Fruit fly (Drosophila melanogaster): Measurements from ENCODE around the gene stg.
A peak's percentile ranks its signal among the peaks of the same experiment; 100 is the strongest.

The stg gene

DNA sequence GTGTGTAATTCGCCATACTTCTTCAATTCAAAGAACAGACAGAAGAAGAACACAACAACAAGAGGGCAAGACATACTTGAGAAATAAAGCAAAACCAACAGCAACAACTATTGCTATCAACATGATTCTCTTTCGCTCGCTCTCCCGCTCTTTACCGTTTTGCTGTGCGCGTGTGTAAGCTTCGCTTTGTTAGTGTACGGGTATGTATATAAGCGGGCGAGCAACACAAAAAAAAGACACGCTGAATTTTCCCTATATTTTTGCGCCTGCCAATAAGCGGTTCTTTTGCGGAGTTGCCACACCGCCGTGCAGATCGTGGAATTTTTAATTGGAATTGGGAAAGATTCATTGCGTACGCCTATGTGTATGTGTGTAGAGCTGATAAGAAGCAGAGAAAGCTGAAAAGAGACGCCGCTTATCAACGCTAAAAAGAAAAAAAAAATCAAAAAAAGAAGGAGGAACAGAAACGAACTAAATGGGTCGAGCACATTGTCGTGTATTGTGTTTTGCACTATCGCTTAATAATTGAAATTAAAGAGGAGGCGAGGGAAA lies 40.5 kb downstream of the stg start:
- TF ChIP-seq dl (GFP tag; optimal IDR thresholded peaks at IDR 0.05; ENCODE audit: insufficient read depth in 1 of 2, partially characterized antibody in 2 of 2): peak; percentile 67 to 70
- peak; percentile 70 for TF ChIP-seq brk (GFP tag; optimal IDR thresholded peaks at IDR 0.05)
- TF ChIP-seq GATAd (GFP tag; optimal IDR thresholded peaks at IDR 0.05): no peak
- TF ChIP-seq fru (GFP tag; optimal IDR thresholded peaks at IDR 0.05): peak; percentile 4
- no peak for TF ChIP-seq Dfd (GFP tag; optimal IDR thresholded peaks at IDR 0.05)
- TF ChIP-seq Myc (optimal IDR thresholded peaks at IDR 0.05): no peak
- no peak for TF ChIP-seq ey (GFP tag; optimal IDR thresholded peaks at IDR 0.05)
- TF ChIP-seq foxo (GFP tag; optimal IDR thresholded peaks at IDR 0.05): peak; percentile 21 to 57
- TF ChIP-seq rgr (GFP tag; optimal IDR thresholded peaks at IDR 0.05): peak; percentile 31
- no peak for TF ChIP-seq dmrt93B (GFP tag; optimal IDR thresholded peaks at IDR 0.05)
- no peak for TF ChIP-seq Abd-B (GFP tag; optimal IDR thresholded peaks at IDR 0.05)
- peak; percentile 59 for TF ChIP-seq psq (GFP tag; optimal IDR thresholded peaks at IDR 0.05)
- no peak for TF ChIP-seq Hr83 (GFP tag; optimal IDR thresholded peaks at IDR 0.05; ENCODE audit: poor library complexity, severe bottlenecking)
- peak; percentile 63 for TF ChIP-seq sage (GFP tag; optimal IDR thresholded peaks at IDR 0.05)
- no peak for TF ChIP-seq woc (GFP tag; optimal IDR thresholded peaks at IDR 0.05)
- peak; percentile 61 for TF ChIP-seq h (GFP tag; optimal IDR thresholded peaks at IDR 0.05)
- TF ChIP-seq jim (GFP tag; optimal IDR thresholded peaks at IDR 0.05): peak; percentile 4
- no peak for TF ChIP-seq tai (GFP tag; optimal IDR thresholded peaks at IDR 0.05)
- no peak for TF ChIP-seq usp (GFP tag; optimal IDR thresholded peaks at IDR 0.05)
- no peak for TF ChIP-seq pan (optimal IDR thresholded peaks at IDR 0.05)
- TF ChIP-seq dsf (GFP tag; optimal IDR thresholded peaks at IDR 0.05; ENCODE audit: borderline replicate concordance): no peak
- TF ChIP-seq br (GFP tag; optimal IDR thresholded peaks at IDR 0.05): peak; percentile 46
- no peak for TF ChIP-seq Jra (GFP tag; optimal IDR thresholded peaks at IDR 0.05)
- TF ChIP-seq OdsH (GFP tag; optimal IDR thresholded peaks at IDR 0.05): peak; percentile 24
- TF ChIP-seq CrebA (GFP tag; optimal IDR thresholded peaks at IDR 0.05; ENCODE audit: borderline replicate concordance): no peak
- no peak for TF ChIP-seq Mio (GFP tag; optimal IDR thresholded peaks at IDR 0.05)
- no peak for TF ChIP-seq sv (GFP tag; optimal IDR thresholded peaks at IDR 0.05)
- TF ChIP-seq Sp1 (GFP tag; optimal IDR thresholded peaks at IDR 0.05): peak; percentile 37
- no peak for TF ChIP-seq Hr78 (GFP tag; optimal IDR thresholded peaks at IDR 0.05)
- no peak for TF ChIP-seq CG32264 (GFP tag; optimal IDR thresholded peaks at IDR 0.05)
- TF ChIP-seq CG9705 (GFP tag; optimal IDR thresholded peaks at IDR 0.05): no peak
- TF ChIP-seq Rel (GFP tag; optimal IDR thresholded peaks at IDR 0.05): no peak
- peak; percentile 76 for TF ChIP-seq Rel (tag; optimal IDR thresholded peaks at IDR 0.05)
- TF ChIP-seq Hnf4 (GFP tag; optimal IDR thresholded peaks at IDR 0.05): peak; percentile 34
- TF ChIP-seq lola (GFP tag; optimal IDR thresholded peaks at IDR 0.05): no peak
- TF ChIP-seq N (GFP tag; optimal IDR thresholded peaks at IDR 0.05): no peak
- peak; percentile 74 for TF ChIP-seq Dif (GFP tag; optimal IDR thresholded peaks at IDR 0.05; ENCODE audit: partially characterized antibody)
- no peak for TF ChIP-seq Vsx2 (GFP tag; optimal IDR thresholded peaks at IDR 0.05; ENCODE audit: partially characterized antibody)
- peak; percentile 6 for TF ChIP-seq HLH106 (tag; optimal IDR thresholded peaks at IDR 0.05)

DNA sequence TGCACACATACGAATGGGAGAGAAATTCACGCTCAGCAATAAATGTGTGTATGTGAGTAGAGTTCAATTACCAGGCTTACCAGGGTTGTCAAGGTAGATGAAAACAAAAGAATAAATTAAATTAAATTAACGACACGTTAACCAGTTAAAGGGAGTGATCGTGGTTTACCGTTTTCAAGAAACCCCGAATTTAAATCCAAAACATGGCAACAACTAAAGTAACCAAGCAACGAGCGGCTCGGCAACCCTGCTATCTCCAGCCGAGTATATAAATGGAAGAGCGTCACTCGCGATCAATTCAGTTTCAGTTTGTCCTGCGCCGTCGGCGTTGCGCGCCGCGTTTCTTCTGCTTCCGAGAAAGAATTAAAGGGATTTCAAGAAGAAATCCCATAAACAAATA lies 41.3 kb downstream of the stg start:
- TF ChIP-seq dmrt93B (GFP tag; optimal IDR thresholded peaks at IDR 0.05) (peak; percentile 99), lola (GFP tag; optimal IDR thresholded peaks at IDR 0.05) (no peak), HLH106 (tag; optimal IDR thresholded peaks at IDR 0.05) (peak; percentile 100), woc (GFP tag; optimal IDR thresholded peaks at IDR 0.05) (peak; percentile 99), Vsx2 (GFP tag; optimal IDR thresholded peaks at IDR 0.05; ENCODE audit: partially characterized antibody) (no peak), usp (GFP tag; optimal IDR thresholded peaks at IDR 0.05) (no peak), ey (GFP tag; optimal IDR thresholded peaks at IDR 0.05) (peak; percentile 100), Hr78 (GFP tag; optimal IDR thresholded peaks at IDR 0.05) (no peak), h (GFP tag; optimal IDR thresholded peaks at IDR 0.05) (peak; percentile 100), fru (GFP tag; optimal IDR thresholded peaks at IDR 0.05) (peak; percentile 100), OdsH (GFP tag; optimal IDR thresholded peaks at IDR 0.05) (peak; percentile 100), psq (GFP tag; optimal IDR thresholded peaks at IDR 0.05) (peak; percentile 99), Hnf4 (GFP tag; optimal IDR thresholded peaks at IDR 0.05) (peak; percentile 100), CG32264 (GFP tag; optimal IDR thresholded peaks at IDR 0.05) (peak; percentile 99), CrebA (GFP tag; optimal IDR thresholded peaks at IDR 0.05; ENCODE audit: borderline replicate concordance) (peak; percentile 99), Hr83 (GFP tag; optimal IDR thresholded peaks at IDR 0.05; ENCODE audit: poor library complexity, severe bottlenecking) (peak; percentile 99), Sp1 (GFP tag; optimal IDR thresholded peaks at IDR 0.05) (peak; percentile 100), Dif (GFP tag; optimal IDR thresholded peaks at IDR 0.05; ENCODE audit: partially characterized antibody) (no peak), CG9705 (GFP tag; optimal IDR thresholded peaks at IDR 0.05) (peak; percentile 100), pan (optimal IDR thresholded peaks at IDR 0.05) (no peak), Myc (optimal IDR thresholded peaks at IDR 0.05) (no peak), sv (GFP tag; optimal IDR thresholded peaks at IDR 0.05) (peak; percentile 99), Jra (GFP tag; optimal IDR thresholded peaks at IDR 0.05) (peak; percentile 99), jim (GFP tag; optimal IDR thresholded peaks at IDR 0.05) (peak; percentile 87), N (GFP tag; optimal IDR thresholded peaks at IDR 0.05) (peak; percentile 45), sage (GFP tag; optimal IDR thresholded peaks at IDR 0.05) (peak; percentile 99), dl (GFP tag; optimal IDR thresholded peaks at IDR 0.05; ENCODE audit: insufficient read depth in 1 of 2, partially characterized antibody in 2 of 2) (no peak), Abd-B (GFP tag; optimal IDR thresholded peaks at IDR 0.05) (no peak), tai (GFP tag; optimal IDR thresholded peaks at IDR 0.05) (no peak), Mio (GFP tag; optimal IDR thresholded peaks at IDR 0.05) (peak; percentile 97), Dfd (GFP tag; optimal IDR thresholded peaks at IDR 0.05) (no peak), foxo (GFP tag; optimal IDR thresholded peaks at IDR 0.05) (peak; percentile 99 to 100), Rel (GFP tag; optimal IDR thresholded peaks at IDR 0.05) (peak; percentile 100), Rel (tag; optimal IDR thresholded peaks at IDR 0.05) (peak; percentile 98), dsf (GFP tag; optimal IDR thresholded peaks at IDR 0.05; ENCODE audit: borderline replicate concordance) (peak; percentile 97), rgr (GFP tag; optimal IDR thresholded peaks at IDR 0.05) (peak; percentile 100), brk (GFP tag; optimal IDR thresholded peaks at IDR 0.05) (peak; percentile 98), GATAd (GFP tag; optimal IDR thresholded peaks at IDR 0.05) (peak; percentile 99), br (GFP tag; optimal IDR thresholded peaks at IDR 0.05) (peak; percentile 100)
